Worm (Caenorhabditis elegans): Measurements from ENCODE around the gene fbxb-102.
A peak's percentile ranks its signal among the peaks of the same experiment; 100 is the strongest.

Gene fbxb-102

DNA sequence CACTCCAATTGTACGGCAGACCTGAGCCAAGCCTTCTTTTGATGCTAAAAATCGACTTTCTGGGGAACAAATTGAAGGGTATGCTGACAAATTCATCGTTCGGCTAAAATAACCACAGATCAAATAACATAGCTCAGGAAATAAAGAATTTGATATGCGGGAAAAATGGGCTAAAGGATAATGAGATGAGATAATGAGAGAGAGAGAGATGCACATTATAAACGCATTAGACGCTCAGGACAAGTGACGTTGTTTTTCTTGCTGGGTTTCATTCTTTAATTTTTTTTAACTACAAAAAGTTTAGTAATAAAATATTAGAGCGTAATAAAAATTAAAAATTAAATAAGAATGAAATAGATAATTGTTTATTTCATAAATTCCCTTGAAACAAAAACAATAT, 31.9 kb downstream of the fbxb-102 start, which contains the start of gene srh-69:
Gene srh-69 (minus strand): TSS at position 101 of the 400 bp plus-strand sequence.
- TF ChIP-seq rcor-1 (GFP tag; IDR thresholded peaks at IDR 0.05): no peak
- TF ChIP-seq bed-1 (GFP tag; IDR thresholded peaks at IDR 0.05): no peak
- TF ChIP-seq lin-35 (GFP tag; optimal IDR thresholded peaks at IDR 0.05): no peak
- TF ChIP-seq nhr-179 (tag; optimal IDR thresholded peaks at IDR 0.05): no peak
- TF ChIP-seq hrde-1 (tag; optimal IDR thresholded peaks at IDR 0.05; ENCODE audit: borderline replicate concordance): no peak
- TF ChIP-seq ztf-28 (GFP tag; IDR thresholded peaks at IDR 0.05): no peak

DNA sequence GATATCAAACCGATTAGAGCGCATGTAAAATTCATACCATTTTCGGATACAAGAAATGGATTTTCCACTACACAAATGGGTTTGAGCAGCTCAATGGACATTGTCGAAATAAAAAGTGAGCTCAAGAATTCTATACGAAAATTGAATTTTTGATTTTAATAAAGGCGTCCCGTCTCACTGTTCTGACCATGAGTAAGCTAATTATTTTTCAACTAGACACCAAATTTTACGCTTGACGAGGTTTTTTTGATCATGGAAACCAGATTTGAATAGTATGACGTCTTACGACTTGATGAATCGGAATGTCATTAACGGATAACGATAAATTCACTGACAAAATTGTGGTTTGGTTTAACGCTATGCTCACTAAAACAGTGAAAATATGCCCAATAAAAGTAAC, 33.6 kb downstream of the fbxb-102 start, which contains the start of gene srh-61:
Gene srh-61 (minus strand): TSS at position 101 of the 400 bp plus-strand sequence.
- TF ChIP-seq pha-4 (tag; optimal IDR thresholded peaks at IDR 0.05) (no peak), him-1 (tag; optimal IDR thresholded peaks at IDR 0.05) (no peak), nhr-90 (tag; optimal IDR thresholded peaks at IDR 0.05) (no peak), F55B11.4 (tag; optimal IDR thresholded peaks at IDR 0.05; ENCODE audit: borderline replicate concordance, insufficient read depth) (no peak), hmg-20 (GFP tag; IDR thresholded peaks at IDR 0.05) (no peak), madf-10 (tag; optimal IDR thresholded peaks at IDR 0.05) (no peak), mxl-1 (tag; optimal IDR thresholded peaks at IDR 0.05) (no peak), xnd-1 (tag; optimal IDR thresholded peaks at IDR 0.05) (no peak), egrh-3 (GFP tag; IDR thresholded peaks at IDR 0.05) (no peak), B0035.1 (tag; optimal IDR thresholded peaks at IDR 0.05) (no peak), efl-1 (GFP tag; optimal IDR thresholded peaks at IDR 0.05) (no peak), repo-1 (tag; optimal IDR thresholded peaks at IDR 0.05) (no peak), egl-18 (GFP tag; IDR thresholded peaks at IDR 0.05) (no peak), Y95B8A.8 (GFP tag; IDR thresholded peaks at IDR 0.05) (no peak), F22D6.2 (tag; optimal IDR thresholded peaks at IDR 0.05) (no peak), egl-44 (GFP tag; IDR thresholded peaks at IDR 0.05) (no peak), B0019.2 (GFP tag; conservative IDR thresholded peaks at IDR 0.05) (no peak), T26A5.8 (tag; optimal IDR thresholded peaks at IDR 0.05) (no peak)

DNA sequence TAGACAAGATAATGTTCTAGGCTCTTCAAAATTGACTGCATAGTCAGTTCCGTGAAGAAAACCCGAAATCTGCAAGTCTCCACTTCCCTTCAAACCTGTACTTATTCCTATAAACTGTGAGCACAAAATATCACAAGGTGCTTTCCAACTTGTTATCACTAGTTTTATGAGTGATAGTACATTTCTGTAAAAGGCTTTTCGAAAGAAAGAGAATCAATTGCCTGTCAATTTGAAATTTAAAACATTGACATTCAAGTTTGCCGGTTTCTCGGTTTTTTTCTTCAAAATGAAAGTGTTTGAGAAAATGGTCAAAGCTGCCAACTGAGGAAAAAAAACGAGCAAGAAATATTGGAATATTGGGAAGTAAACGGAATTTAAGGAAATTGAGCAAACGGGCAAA, 35.3 kb downstream of the fbxb-102 start:
- TF ChIP-seq lag-1 (GFP tag; IDR thresholded peaks at IDR 0.05) (no peak), snpc-4 (GFP tag; optimal IDR thresholded peaks at IDR 0.05) (no peak), snpc-4 (tag; optimal IDR thresholded peaks at IDR 0.05) (no peak), C06A6.2 (GFP tag; conservative IDR thresholded peaks at IDR 0.05) (no peak), ztf-25 (GFP tag; IDR thresholded peaks at IDR 0.05) (no peak), ccch-3 (GFP tag; optimal IDR thresholded peaks at IDR 0.05) (no peak), let-607 (tag; optimal IDR thresholded peaks at IDR 0.05) (peak; percentile 58), unc-62 (GFP tag; optimal IDR thresholded peaks at IDR 0.05) (peak; percentile 34), aptf-3 (GFP tag; IDR thresholded peaks at IDR 0.05) (no peak), zfh-2 (GFP tag; conservative IDR thresholded peaks at IDR 0.05) (no peak), T07F8.4 (tag; optimal IDR thresholded peaks at IDR 0.05) (no peak), nhr-80 (tag; optimal IDR thresholded peaks at IDR 0.05) (peak; percentile 35), unc-130 (GFP tag; optimal IDR thresholded peaks at IDR 0.05) (no peak), lin-54 (GFP tag; optimal IDR thresholded peaks at IDR 0.05) (no peak), nhr-27 (tag; optimal IDR thresholded peaks at IDR 0.05) (no peak), pha-4 (tag; optimal IDR thresholded peaks at IDR 0.05) (no peak), dpff-1 (tag; optimal IDR thresholded peaks at IDR 0.05) (no peak), ama-1 (optimal IDR thresholded peaks at IDR 0.05) (no peak), ama-1 (GFP tag; optimal IDR thresholded peaks at IDR 0.05) (no peak)
